Worm (Caenorhabditis elegans) whole organism, young adult: ENCODE measurements around the gene kin-36.

Experiments used
- B0035.1 ChIP-seq: sonication (generic microtip); optimal IDR thresholded peaks from 2 replicates; lab custom pipeline; 2016; ENCODE audit warnings: missing genetic modification characterization, mild to moderate bottlenecking, missing compliant biosample characterization, missing genotype, missing genetic modification reagents
- B0336.3 ChIP-seq: fragments of 200-800 bp; sonication (Bioruptor generic); IDR thresholded peaks from 2 replicates; pipeline ENCODE4 v1.3.6; 2022; ENCODE audit warnings: missing genetic modification characterization, missing compliant biosample characterization
- C17E4.6 ChIP-seq: fragments of 200-800 bp; sonication (Bioruptor generic); IDR thresholded peaks from 2 replicates; pipeline ENCODE4 v1.3.6; 2022; ENCODE audit warnings: missing genetic modification reagents, missing genetic modification characterization, missing compliant biosample characterization
- D2030.7 ChIP-seq: fragments of 200-800 bp; sonication (Bioruptor generic); IDR thresholded peaks from 2 replicates; pipeline ENCODE4 v1.3.6; 2022; ENCODE audit warnings: missing genetic modification reagents, missing genetic modification characterization, missing compliant biosample characterization
- F23B12.7 ChIP-seq: sonication (generic microtip); optimal IDR thresholded peaks from 2 replicates; lab custom pipeline; 2017; ENCODE audit warnings: missing genetic modification characterization, mild to moderate bottlenecking, missing compliant biosample characterization, antibody characterized with exemption, moderate library complexity; ENCODE audit not compliant: insufficient read depth
- F33H1.4 ChIP-seq: fragments of 200-800 bp; sonication (Bioruptor generic); IDR thresholded peaks from 2 replicates; pipeline ENCODE4 v1.3.6; 2022; ENCODE audit warnings: missing genetic modification reagents, missing genetic modification characterization, missing compliant biosample characterization
- F49E8.2 ChIP-seq: sonication (generic microtip); optimal IDR thresholded peaks from 3 replicates; lab custom pipeline; 2017; ENCODE audit warnings: missing genetic modification characterization, mild to moderate bottlenecking, missing compliant biosample characterization, antibody characterized with exemption, moderate library complexity; ENCODE audit not compliant: insufficient read depth
- F55B11.4 ChIP-seq: sonication (generic microtip); optimal IDR thresholded peaks from 2 replicates; lab custom pipeline; 2016; ENCODE audit warnings: missing compliant biosample characterization, missing genetic modification characterization, borderline replicate concordance; ENCODE audit not compliant: insufficient read depth
- Y53G8AR.9 ChIP-seq: fragments of 200-800 bp; sonication (Bioruptor generic); conservative IDR thresholded peaks from 2 replicates; pipeline ENCODE4 v1.3.6; 2022; ENCODE audit warnings: missing genetic modification reagents, missing genetic modification characterization, missing compliant biosample characterization
- Y67H2A.10 ChIP-seq: fragments of 200-800 bp; sonication (Bioruptor generic); conservative IDR thresholded peaks from 2 replicates; pipeline ENCODE4 v1.3.6; 2022; ENCODE audit warnings: missing genetic modification reagents, missing genetic modification characterization, missing compliant biosample characterization
- attf-6 ChIP-seq: fragments of 200-800 bp; sonication (Bioruptor generic); IDR thresholded peaks from 2 replicates; pipeline ENCODE4 v1.3.6; 2022; ENCODE audit warnings: missing genetic modification reagents, missing genetic modification characterization, missing compliant biosample characterization
- bed-1 ChIP-seq: fragments of 200-800 bp; sonication (Bioruptor generic); IDR thresholded peaks from 2 replicates; pipeline ENCODE4 v1.3.6; 2022; ENCODE audit warnings: missing genetic modification reagents, missing genetic modification characterization, missing compliant biosample characterization
- ceh-100 ChIP-seq: fragments of 200-800 bp; sonication (Bioruptor generic); IDR thresholded peaks from 2 replicates; pipeline ENCODE4 v1.3.6; 2022; ENCODE audit warnings: missing genetic modification reagents, missing genetic modification characterization, missing compliant biosample characterization
- ceh-58 ChIP-seq: fragments of 200-800 bp; sonication (Bioruptor generic); IDR thresholded peaks from 2 replicates; pipeline ENCODE4 v1.3.6; 2022; ENCODE audit warnings: missing genetic modification characterization, missing compliant biosample characterization
- ceh-91 ChIP-seq: fragments of 200-800 bp; sonication (Bioruptor generic); IDR thresholded peaks from 2 replicates; pipeline ENCODE4 v1.3.6; 2022; ENCODE audit warnings: missing genetic modification reagents, missing genetic modification characterization, missing compliant biosample characterization
- die-1 ChIP-seq: sonication (generic microtip); optimal IDR thresholded peaks from 2 replicates; lab custom pipeline; 2016; ENCODE audit warnings: missing genotype, mild to moderate bottlenecking, missing genetic modification characterization, missing compliant biosample characterization
- dox-1 ChIP-seq: fragments of 200-800 bp; sonication (Bioruptor generic); IDR thresholded peaks from 2 replicates; pipeline ENCODE4 v1.3.6; 2022; ENCODE audit warnings: missing genetic modification reagents, missing genetic modification characterization, missing compliant biosample characterization
- efl-1 ChIP-seq: fragments of 150-350 bp; optimal IDR thresholded peaks from 2 replicates; lab custom pipeline; 2014; ENCODE audit warnings: missing biosample characterization, missing genetic modification reagents, missing genetic modification characterization
- ekl-4 ChIP-seq: fragments of 200-800 bp; sonication (Bioruptor generic); IDR thresholded peaks from 2 replicates; pipeline ENCODE4 v1.3.6; 2022; ENCODE audit warnings: missing genetic modification reagents, missing genetic modification characterization, missing compliant biosample characterization
- hmg-1.2 ChIP-seq: fragments of 200-800 bp; sonication (Bioruptor generic); IDR thresholded peaks from 2 replicates; pipeline ENCODE4 v1.3.6; 2022; ENCODE audit warnings: missing genetic modification reagents, missing genetic modification characterization, missing compliant biosample characterization
- hrde-1 ChIP-seq: sonication (generic microtip); optimal IDR thresholded peaks from 2 replicates; lab custom pipeline; 2016; ENCODE audit warnings: missing genetic modification characterization, mild to moderate bottlenecking, missing compliant biosample characterization, moderate library complexity, missing genotype, missing genetic modification reagents, borderline replicate concordance
- hsf-1 ChIP-seq: fragments of 200-800 bp; sonication (Bioruptor generic); IDR thresholded peaks from 2 replicates; pipeline ENCODE4 v1.3.6; 2022; ENCODE audit warnings: missing genetic modification reagents, missing genetic modification characterization, missing compliant biosample characterization
- let-607 ChIP-seq, 2 experiments: fragments of 200-800 bp in 1 of 2; sonication (Bioruptor generic) in 1 of 2; sonication (generic microtip) in 1 of 2; optimal IDR thresholded peaks; 2 replicates each; lab custom pipeline; 2016 to 2018; ENCODE audit warnings: mild to moderate bottlenecking in 2 of 2, missing compliant biosample characterization in 2 of 2, missing genetic modification characterization in 2 of 2, moderate library complexity in 2 of 2, missing genotype in 1 of 2
- lin-54 ChIP-seq: fragments of 200-800 bp; sonication (Bioruptor generic); optimal IDR thresholded peaks from 2 replicates; lab custom pipeline; 2018; ENCODE audit warnings: mild to moderate bottlenecking, missing genetic modification characterization, missing compliant biosample characterization
- lsl-1 ChIP-seq: fragments of 200-800 bp; sonication (Bioruptor generic); optimal IDR thresholded peaks from 2 replicates; lab custom pipeline; 2018; ENCODE audit warnings: mild to moderate bottlenecking, missing genetic modification characterization, moderate library complexity, missing compliant biosample characterization
- madf-3 ChIP-seq: fragments of 200-800 bp; sonication (Bioruptor generic); IDR thresholded peaks from 2 replicates; pipeline ENCODE4 v1.3.6; 2022; ENCODE audit warnings: missing genetic modification reagents, missing genetic modification characterization, missing compliant biosample characterization
- madf-6 ChIP-seq: fragments of 200-800 bp; sonication (Bioruptor generic); IDR thresholded peaks from 2 replicates; pipeline ENCODE4 v1.3.6; 2022; ENCODE audit warnings: missing genetic modification reagents, missing genetic modification characterization, missing compliant biosample characterization
- madf-8 ChIP-seq: fragments of 200-800 bp; sonication (Bioruptor generic); conservative IDR thresholded peaks from 2 replicates; pipeline ENCODE4 v1.3.6; 2022; ENCODE audit warnings: missing genetic modification reagents, missing genetic modification characterization, missing compliant biosample characterization
- mcd-1 ChIP-seq: fragments of 200-800 bp; sonication (Bioruptor generic); IDR thresholded peaks from 2 replicates; pipeline ENCODE4 v1.3.6; 2022; ENCODE audit warnings: missing genetic modification reagents, missing genetic modification characterization, missing compliant biosample characterization
- nhr-90 ChIP-seq: sonication (generic microtip); optimal IDR thresholded peaks from 2 replicates; lab custom pipeline; 2016; ENCODE audit warnings: missing genotype, mild to moderate bottlenecking, missing genetic modification characterization, missing compliant biosample characterization
- pbrm-1 ChIP-seq: fragments of 200-800 bp; sonication (Bioruptor generic); IDR thresholded peaks from 2 replicates; pipeline ENCODE4 v1.3.6; 2022; ENCODE audit warnings: missing genetic modification reagents, missing genetic modification characterization, missing compliant biosample characterization
- rcor-1 ChIP-seq: fragments of 200-800 bp; sonication (Bioruptor generic); IDR thresholded peaks from 2 replicates; pipeline ENCODE4 v1.3.6; 2022; ENCODE audit warnings: missing genetic modification reagents, missing genetic modification characterization, missing compliant biosample characterization
- snpc-1.1 ChIP-seq: sonication (generic microtip); optimal IDR thresholded peaks from 2 replicates; lab custom pipeline; 2017; ENCODE audit warnings: missing genetic modification characterization, mild to moderate bottlenecking, missing compliant biosample characterization, antibody characterized with exemption, moderate library complexity, missing genotype, missing genetic modification reagents; ENCODE audit not compliant: insufficient read depth
- snpc-1.3 ChIP-seq: sonication (generic microtip); optimal IDR thresholded peaks from 2 replicates; lab custom pipeline; 2017; ENCODE audit warnings: missing genetic modification characterization, mild to moderate bottlenecking, missing compliant biosample characterization, antibody characterized with exemption, moderate library complexity, missing genotype, missing genetic modification reagents; ENCODE audit not compliant: insufficient read depth
- snpc-3.4 ChIP-seq: sonication (generic microtip); optimal IDR thresholded peaks from 2 replicates; lab custom pipeline; 2017; ENCODE audit warnings: missing genetic modification characterization, mild to moderate bottlenecking, missing compliant biosample characterization, antibody characterized with exemption, moderate library complexity, missing genotype, missing genetic modification reagents
- snpc-4 ChIP-seq, 5 experiments: fragments of 150-350 bp in 1 of 5; sonication (generic microtip) in 4 of 5; optimal IDR thresholded peaks; 2 replicates each; lab custom pipeline; 2014 to 2018; ENCODE audit warnings: missing genetic modification characterization in 5 of 5, missing biosample characterization in 3 of 5, antibody characterized with exemption in 2 of 5, mild to moderate bottlenecking in 2 of 5, missing compliant biosample characterization in 2 of 5, missing genotype in 2 of 5, moderate library complexity in 2 of 5, missing genetic modification reagents in 1 of 5
- sptf-2 ChIP-seq: fragments of 200-800 bp; sonication (Bioruptor generic); optimal IDR thresholded peaks from 2 replicates; lab custom pipeline; 2018; ENCODE audit warnings: mild to moderate bottlenecking, missing genetic modification characterization, missing compliant biosample characterization
- tbp1 ChIP-seq: fragments of 200-800 bp; sonication (Bioruptor generic); optimal IDR thresholded peaks from 2 replicates; lab custom pipeline; 2018; ENCODE audit warnings: mild to moderate bottlenecking, missing genetic modification characterization, missing compliant biosample characterization
- tlf-1 ChIP-seq: fragments of 200-800 bp; sonication (Bioruptor generic); optimal IDR thresholded peaks from 2 replicates; lab custom pipeline; 2018; ENCODE audit warnings: mild to moderate bottlenecking, missing genetic modification characterization, missing compliant biosample characterization
- xnd-1 ChIP-seq: sonication (generic microtip); optimal IDR thresholded peaks from 2 replicates; lab custom pipeline; 2016; ENCODE audit warnings: missing genotype, missing genetic modification reagents, missing genetic modification characterization, missing compliant biosample characterization

Gene kin-36

ce11 chrIV:4653708-4654107 is 25.1 kb upstream of the kin-36 start:
- TF ChIP-seq madf-3 (GFP tag; lab: Robert Waterston, UW) (0 out of 2 replicates have a peak, but pooled peaks have one; percentile 20), nhr-90 (no peak), hmg-1.2 (peak; percentile 23; the same call in 1 of the 2 replicates), Y67H2A.10 (GFP tag; lab: Robert Waterston, UW) (no peak), tlf-1 (GFP tag; lab: Kevin White, UChicago) (peak; percentile 17), dox-1 (GFP tag; lab: Robert Waterston, UW) (peak; percentile 76), lin-54 (peak; percentile 63), B0035.1 (tag; lab: Kevin White, UChicago) (no peak), rcor-1 (GFP tag; lab: Robert Waterston, UW) (peak; percentile 44; the same call in 1 of the 2 replicates), ceh-100 (GFP tag; lab: Robert Waterston, UW) (peak; percentile 64), ceh-58 (GFP tag; lab: Robert Waterston, UW) (no peak), F33H1.4 (GFP tag; lab: Robert Waterston, UW) (peak; percentile 98), snpc-4 (GFP tag; optimal IDR thresholded peaks at IDR 0.05; lab: Kevin White, UChicago) (peak; percentile 39), snpc-4 (tag; optimal IDR thresholded peaks at IDR 0.05; lab: Kevin White, UChicago) (peak in 2 of 4 experiments; percentile 44 to 63), lsl-1 (GFP tag; lab: Kevin White, UChicago) (peak; percentile 99), die-1 (tag; lab: Kevin White, UChicago) (no peak), mcd-1 (GFP tag; lab: Robert Waterston, UW) (peak; percentile 49; the same call in 1 of the 2 replicates), bed-1 (GFP tag; lab: Robert Waterston, UW) (no peak), F23B12.7 (tag; lab: Kevin White, UChicago) (no peak), ekl-4 (GFP tag; lab: Robert Waterston, UW) (0 out of 2 replicates have a peak, but pooled peaks have one; percentile 55), attf-6 (GFP tag; lab: Robert Waterston, UW) (peak; percentile 73), D2030.7 (GFP tag; lab: Robert Waterston, UW) (peak; percentile 83), hsf-1 (GFP tag; lab: Robert Waterston, UW) (peak; percentile 75), B0336.3 (GFP tag; lab: Robert Waterston, UW) (0 out of 2 replicates have a peak, but pooled peaks have one; percentile 18), snpc-3.4 (tag; lab: Kevin White, UChicago) (peak; percentile 71), sptf-2 (no peak), snpc-1.3 (tag; lab: Kevin White, UChicago) (peak; percentile 23), xnd-1 (tag; lab: Kevin White, UChicago) (peak; percentile 96), madf-8 (GFP tag; lab: Robert Waterston, UW) (peak; percentile 89), Y53G8AR.9 (0 out of 2 replicates have a peak, but pooled peaks have one; percentile 53), madf-6 (GFP tag; lab: Robert Waterston, UW) (peak; percentile 98), F55B11.4 (tag; lab: Kevin White, UChicago) (no peak), snpc-1.1 (tag; lab: Kevin White, UChicago) (peak; percentile 3), F49E8.2 (tag; lab: Kevin White, UChicago) (peak; percentile 68), C17E4.6 (GFP tag; lab: Robert Waterston, UW) (peak; percentile 42; the same call in 1 of the 2 replicates), efl-1 (peak; percentile 24), let-607 (tag; optimal IDR thresholded peaks at IDR 0.05; lab: Kevin White, UChicago) (no peak), hrde-1 (tag; lab: Kevin White, UChicago) (peak; percentile 11), ceh-91 (GFP tag; lab: Robert Waterston, UW) (peak; percentile 87), tbp1 (peak; percentile 49), pbrm-1 (GFP tag; lab: Robert Waterston, UW) (no peak)
